Fruit fly (Drosophila melanogaster): ENCODE results near the gene GstD10.

GstD10 gene

dm6 chr3R:12395880-12396279, 30.3 kb upstream of the GstD10 start, which contains the start of the genes CG10096 and CG10097:
Gene CG10096 (minus strand): TSS chr3R:12395980.
Gene CG10097 (minus strand): TSS chr3R:12395980.
- no peak for TF ChIP-seq insv (optimal IDR thresholded peaks at IDR 0.05)
- no peak for TF ChIP-seq psq (optimal IDR thresholded peaks at IDR 0.05)
- no peak for TF ChIP-seq Sin3A (optimal IDR thresholded peaks at IDR 0.05)
- TF ChIP-seq h (optimal IDR thresholded peaks at IDR 0.05), result no peak
- TF ChIP-seq ttk (optimal IDR thresholded peaks at IDR 0.05), result no peak
- no peak for TF ChIP-seq Myc (optimal IDR thresholded peaks at IDR 0.05)

DNA sequence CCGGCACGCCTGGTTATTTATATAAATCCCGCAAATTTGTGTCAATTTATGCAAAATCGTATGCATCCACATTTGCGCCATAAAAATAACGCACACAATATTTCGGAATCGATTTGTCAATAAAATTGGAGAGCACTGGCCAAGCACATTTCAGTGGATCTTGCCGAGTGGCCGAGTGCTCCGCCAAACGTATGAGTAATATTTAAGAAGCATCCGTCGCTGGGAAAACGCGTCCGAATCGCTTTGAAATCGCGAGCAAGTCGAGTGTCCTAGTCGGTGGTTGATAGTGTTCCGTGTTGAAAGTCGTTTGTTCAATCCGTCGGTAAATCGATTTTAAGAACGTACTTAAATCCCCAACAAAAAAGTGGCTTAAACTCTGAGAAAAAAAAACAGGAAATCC, 21.4 kb upstream of the GstD10 start, which contains the start of gene CG33098:
CG33098 (plus strand) TSS at position 224 of the 400 bp plus-strand sequence.
- TF ChIP-seq Myc (optimal IDR thresholded peaks at IDR 0.05) (no peak), Sin3A (optimal IDR thresholded peaks at IDR 0.05) (no peak), ttk (optimal IDR thresholded peaks at IDR 0.05) (no peak), h (optimal IDR thresholded peaks at IDR 0.05) (no peak), psq (optimal IDR thresholded peaks at IDR 0.05) (no peak), insv (optimal IDR thresholded peaks at IDR 0.05) (no peak)

- TF ChIP-seq psq (optimal IDR thresholded peaks at IDR 0.05) (no peak), insv (optimal IDR thresholded peaks at IDR 0.05) (no peak), ttk (optimal IDR thresholded peaks at IDR 0.05) (no peak), Myc (optimal IDR thresholded peaks at IDR 0.05) (no peak), Sin3A (optimal IDR thresholded peaks at IDR 0.05) (no peak), h (optimal IDR thresholded peaks at IDR 0.05) (no peak)
These were observed 20.4 kb upstream of the GstD10 start, which contains the start of gene Sol1 for dm6 chr3R:12385949-12386348. Gene Sol1 (plus strand): TSS chr3R:12386249.

DNA sequence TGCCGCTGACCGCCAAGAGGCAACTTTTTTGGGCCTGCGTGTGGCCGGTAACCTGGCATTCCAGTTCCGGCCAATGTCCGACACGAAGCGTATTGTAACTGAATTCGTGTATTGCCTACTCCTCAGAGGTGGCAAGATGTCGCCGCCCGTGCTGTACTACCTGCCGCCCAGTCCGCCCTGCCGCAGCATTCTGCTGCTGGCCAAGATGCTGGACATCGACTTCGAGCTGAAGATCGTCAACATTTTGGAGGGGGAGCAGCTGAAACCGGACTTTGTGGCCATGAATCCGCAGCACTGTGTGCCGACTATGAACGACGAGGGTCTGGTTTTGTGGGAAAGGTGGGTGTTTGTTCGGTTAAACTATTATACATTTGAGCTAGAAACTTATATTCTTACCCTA, 18.7 kb upstream of the GstD10 start:
- TF ChIP-seq h (optimal IDR thresholded peaks at IDR 0.05) (no peak), Sin3A (optimal IDR thresholded peaks at IDR 0.05) (no peak), insv (optimal IDR thresholded peaks at IDR 0.05) (no peak), ttk (optimal IDR thresholded peaks at IDR 0.05) (no peak)

DNA sequence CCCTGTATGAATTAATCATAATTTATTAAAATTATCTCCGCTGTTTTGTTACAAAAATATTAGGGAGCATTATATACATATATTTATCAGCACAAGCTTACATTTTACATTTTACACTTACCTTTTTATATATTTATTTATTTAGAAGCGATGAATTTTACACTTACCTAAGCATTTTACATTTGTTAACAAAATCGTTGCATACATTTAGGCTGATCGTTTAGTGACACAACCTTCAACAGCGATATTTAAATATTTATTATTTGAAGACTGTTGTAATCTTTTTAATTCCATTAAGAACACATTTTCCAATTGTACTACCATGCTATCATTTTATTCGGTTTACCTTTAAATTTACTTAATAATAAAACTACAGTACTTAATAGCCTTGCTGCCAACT, 18.2 kb upstream of the GstD10 start:
- TF ChIP-seq insv (optimal IDR thresholded peaks at IDR 0.05) (no peak), Myc (optimal IDR thresholded peaks at IDR 0.05) (no peak), Sin3A (optimal IDR thresholded peaks at IDR 0.05) (no peak), ttk (optimal IDR thresholded peaks at IDR 0.05) (no peak), psq (optimal IDR thresholded peaks at IDR 0.05) (no peak), h (optimal IDR thresholded peaks at IDR 0.05) (no peak)

- TF ChIP-seq h (optimal IDR thresholded peaks at IDR 0.05), result no peak
- TF ChIP-seq ttk (optimal IDR thresholded peaks at IDR 0.05), result no peak
- TF ChIP-seq insv (optimal IDR thresholded peaks at IDR 0.05), result no peak
These were observed 17.5 kb upstream of the GstD10 start, which contains the start of gene GstD11 for dm6 chr3R:12383036-12383435. Gene GstD11 (plus strand): TSS chr3R:12383336.

- no peak for TF ChIP-seq Myc (optimal IDR thresholded peaks at IDR 0.05)
- no peak for TF ChIP-seq Sin3A (optimal IDR thresholded peaks at IDR 0.05)
- no peak for TF ChIP-seq insv (optimal IDR thresholded peaks at IDR 0.05)
- no peak for TF ChIP-seq psq (optimal IDR thresholded peaks at IDR 0.05)
- TF ChIP-seq ttk (optimal IDR thresholded peaks at IDR 0.05), result no peak
- TF ChIP-seq h (optimal IDR thresholded peaks at IDR 0.05), result no peak
These were observed 17.0 kb upstream of the GstD10 start, which contains the start of gene CG10035 for dm6 chr3R:12382563-12382962. Gene CG10035 (minus strand): TSS chr3R:12382691.

dm6 chr3R:12381130-12381700, 15.7 kb upstream of the GstD10 start:
- TF ChIP-seq Myc (optimal IDR thresholded peaks at IDR 0.05) (no peak), insv (optimal IDR thresholded peaks at IDR 0.05) (no peak), psq (optimal IDR thresholded peaks at IDR 0.05) (no peak), Sin3A (optimal IDR thresholded peaks at IDR 0.05) (no peak), h (optimal IDR thresholded peaks at IDR 0.05) (no peak), ttk (optimal IDR thresholded peaks at IDR 0.05) (no peak)

DNA sequence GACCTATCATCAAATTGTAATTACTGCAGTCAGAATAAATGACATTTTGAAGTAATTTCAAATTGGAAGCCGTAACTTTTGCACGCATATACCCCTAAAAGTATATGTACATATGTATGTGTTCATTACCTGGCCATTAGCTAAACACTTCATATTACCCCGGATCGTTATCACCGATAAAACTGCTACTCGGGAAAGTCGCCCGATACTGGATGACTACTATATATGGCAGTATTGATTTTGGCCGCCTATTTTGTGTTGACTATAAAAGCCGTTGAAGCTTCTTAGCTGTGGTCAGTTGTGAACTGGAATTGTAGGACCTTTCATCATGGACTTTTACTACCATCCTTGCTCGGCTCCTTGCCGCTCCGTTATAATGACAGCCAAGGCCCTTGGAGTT, 14.2 kb upstream of the GstD10 start, which contains the start of gene GstD8:
GstD8 (plus strand) TSS at position 301 of the 400 bp plus-strand sequence.
- no peak for TF ChIP-seq insv (optimal IDR thresholded peaks at IDR 0.05)
- TF ChIP-seq psq (optimal IDR thresholded peaks at IDR 0.05), result no peak
- no peak for TF ChIP-seq Sin3A (optimal IDR thresholded peaks at IDR 0.05)
- no peak for TF ChIP-seq h (optimal IDR thresholded peaks at IDR 0.05)
- no peak for TF ChIP-seq ttk (optimal IDR thresholded peaks at IDR 0.05)
- no peak for TF ChIP-seq Myc (optimal IDR thresholded peaks at IDR 0.05)

- TF ChIP-seq psq (optimal IDR thresholded peaks at IDR 0.05) (no peak), Sin3A (optimal IDR thresholded peaks at IDR 0.05) (no peak), Myc (optimal IDR thresholded peaks at IDR 0.05) (no peak), h (optimal IDR thresholded peaks at IDR 0.05) (no peak), ttk (optimal IDR thresholded peaks at IDR 0.05) (no peak), insv (optimal IDR thresholded peaks at IDR 0.05) (no peak)
These were observed 13.7 kb upstream of the GstD10 start for dm6 chr3R:12379249-12379648.

dm6 chr3R:12378200-12378599, 12.7 kb upstream of the GstD10 start, which contains the start of gene GstD7:
Gene GstD7 (plus strand): TSS chr3R:12378500.
- TF ChIP-seq Myc (optimal IDR thresholded peaks at IDR 0.05) (no peak), insv (optimal IDR thresholded peaks at IDR 0.05) (no peak), psq (optimal IDR thresholded peaks at IDR 0.05) (no peak), h (optimal IDR thresholded peaks at IDR 0.05) (no peak), ttk (optimal IDR thresholded peaks at IDR 0.05) (no peak), Sin3A (optimal IDR thresholded peaks at IDR 0.05) (no peak)

dm6 chr3R:12376828-12377227, 11.3 kb upstream of the GstD10 start, which contains the start of gene GstD6:
Gene GstD6 (plus strand): TSS chr3R:12377128.
- TF ChIP-seq ttk (optimal IDR thresholded peaks at IDR 0.05) (no peak), Sin3A (optimal IDR thresholded peaks at IDR 0.05) (no peak), psq (optimal IDR thresholded peaks at IDR 0.05) (no peak), insv (optimal IDR thresholded peaks at IDR 0.05) (no peak), h (optimal IDR thresholded peaks at IDR 0.05) (no peak), Myc (optimal IDR thresholded peaks at IDR 0.05) (no peak)

Measured in Kc167 (cell line).